Fruit fly (Drosophila melanogaster) whole organism, embryonic: ENCODE data around the gene CG1273.

ENCODE experiments used
- Abd-B ChIP-seq: fragments of 200-800 bp; sonication (Bioruptor generic); optimal IDR thresholded peaks from 2 replicates; lab custom pipeline; 2018; ENCODE audit warnings: missing biosample characterization, mild to moderate bottlenecking, missing genetic modification characterization, moderate library complexity
- Atf6 ChIP-seq: fragments of 200-800 bp; sonication (Bioruptor generic); IDR thresholded peaks from 2 replicates; pipeline ENCODE4 v1.3.6; 2022; ENCODE audit warnings: missing biosample characterization, missing genetic modification characterization
- CG10543 ChIP-seq: fragments of 200-800 bp; sonication (Bioruptor generic); optimal IDR thresholded peaks from 3 replicates; lab custom pipeline; 2017; ENCODE audit warnings: missing biosample characterization, mild to moderate bottlenecking, missing genetic modification characterization, moderate library complexity
- CG11456 ChIP-seq: fragments of 200-800 bp; sonication (Bioruptor generic); IDR thresholded peaks from 3 replicates; pipeline ENCODE4 v1.3.6; 2022; ENCODE audit warnings: missing biosample characterization, missing genetic modification characterization
- CG11504 ChIP-seq: fragments of 200-800 bp; sonication (Bioruptor generic); optimal IDR thresholded peaks from 3 replicates; lab custom pipeline; 2019; ENCODE audit warnings: missing biosample characterization, mild to moderate bottlenecking, missing genetic modification characterization, moderate library complexity
- CG12104 ChIP-seq: fragments of 200-800 bp; sonication (Bioruptor generic); optimal IDR thresholded peaks from 3 replicates; lab custom pipeline; 2016; ENCODE audit warnings: missing biosample characterization, missing genetic modification characterization
- CG12219 ChIP-seq: fragments of 200-800 bp; sonication (Bioruptor generic); optimal IDR thresholded peaks from 3 replicates; lab custom pipeline; 2018; ENCODE audit warnings: missing biosample characterization, mild to moderate bottlenecking, missing genetic modification characterization
- CG1233 ChIP-seq: fragments of 200-800 bp; sonication (Bioruptor generic); optimal IDR thresholded peaks from 4 replicates; lab custom pipeline; 2018; ENCODE audit warnings: missing biosample characterization, mild to moderate bottlenecking, missing genetic modification characterization
- CG12659 ChIP-seq: fragments of 200-800 bp; sonication (Bioruptor generic); optimal IDR thresholded peaks from 3 replicates; lab custom pipeline; 2017; ENCODE audit warnings: mild to moderate bottlenecking, missing biosample characterization, missing genetic modification reagents, missing genetic modification characterization
- CG14710 ChIP-seq: fragments of 200-800 bp; sonication (Bioruptor generic); optimal IDR thresholded peaks from 3 replicates; lab custom pipeline; 2019; ENCODE audit warnings: missing biosample characterization, mild to moderate bottlenecking, missing genetic modification characterization, moderate library complexity
- CG14860 ChIP-seq: fragments of 200-800 bp; sonication (Bioruptor generic); IDR thresholded peaks from 3 replicates; pipeline ENCODE4 v1.3.6; 2022; ENCODE audit warnings: missing biosample characterization, missing genetic modification characterization; ENCODE audit not compliant: partially characterized antibody
- CG16813 ChIP-seq: fragments of 200-800 bp; sonication (Bioruptor generic); IDR thresholded peaks from 3 replicates; pipeline ENCODE4 v1.3.6; 2022; ENCODE audit warnings: missing biosample characterization, missing genetic modification characterization; ENCODE audit not compliant: partially characterized antibody
- CG1792 ChIP-seq: fragments of 200-800 bp; sonication (Bioruptor generic); optimal IDR thresholded peaks from 2 replicates; lab custom pipeline; 2016; ENCODE audit warnings: missing biosample characterization, missing genetic modification characterization
- CG18262 ChIP-seq: fragments of 200-800 bp; optimal IDR thresholded peaks from 3 replicates; lab custom pipeline; 2019; ENCODE audit warnings: missing biosample characterization, mild to moderate bottlenecking, missing genetic modification characterization, moderate library complexity
- CG2712 ChIP-seq: fragments of 200-800 bp; optimal IDR thresholded peaks from 3 replicates; lab custom pipeline; 2019; ENCODE audit warnings: missing biosample characterization, mild to moderate bottlenecking, missing genetic modification characterization, moderate library complexity
- CG31224 ChIP-seq: fragments of 200-800 bp; sonication (Bioruptor generic); IDR thresholded peaks from 2 replicates; pipeline ENCODE4 v1.3.6; 2022; ENCODE audit warnings: missing biosample characterization, missing genetic modification characterization
- CG7839 ChIP-seq: fragments of 200-800 bp; sonication (Bioruptor generic); optimal IDR thresholded peaks from 3 replicates; lab custom pipeline; 2018; ENCODE audit warnings: missing biosample characterization, mild to moderate bottlenecking, missing genetic modification characterization, moderate library complexity
- CG8290 ChIP-seq, 3 experiments: fragments of 200-800 bp; sonication (Bioruptor generic); optimal IDR thresholded peaks; 2 replicates each; lab custom pipeline; 2016 to 2019; ENCODE audit warnings: missing biosample characterization in 3 of 3, missing genetic modification characterization in 3 of 3, mild to moderate bottlenecking in 2 of 3, moderate library complexity in 1 of 3
- CG8924 ChIP-seq: fragments of 200-800 bp; optimal IDR thresholded peaks from 3 replicates; lab custom pipeline; 2019; ENCODE audit warnings: missing biosample characterization, mild to moderate bottlenecking, missing genetic modification characterization, moderate library complexity
- CG9817 ChIP-seq: fragments of 200-800 bp; sonication (Bioruptor generic); optimal IDR thresholded peaks from 2 replicates; lab custom pipeline; 2018; ENCODE audit warnings: missing biosample characterization, mild to moderate bottlenecking, missing genetic modification characterization, moderate library complexity
- Dbx ChIP-seq: fragments of 200-800 bp; sonication (Bioruptor generic); IDR thresholded peaks from 3 replicates; pipeline ENCODE4 v1.3.6; 2022; ENCODE audit warnings: missing biosample characterization, missing genetic modification characterization
- Dip3 ChIP-seq: fragments of 200-800 bp; sonication (Bioruptor generic); optimal IDR thresholded peaks from 3 replicates; lab custom pipeline; 2016; ENCODE audit warnings: missing biosample characterization, missing genetic modification characterization
- E2f2 ChIP-seq: fragments of 200-800 bp; sonication (Bioruptor generic); IDR thresholded peaks from 2 replicates; pipeline ENCODE4 v1.3.6; 2022; ENCODE audit warnings: missing biosample characterization, missing genetic modification characterization
- Fer2 ChIP-seq: fragments of 200-800 bp; sonication (Bioruptor generic); optimal IDR thresholded peaks from 2 replicates; lab custom pipeline; 2018; ENCODE audit warnings: missing biosample characterization, mild to moderate bottlenecking, missing genetic modification characterization, moderate library complexity
- HLHmδ ChIP-seq: fragments of 200-800 bp; sonication (Bioruptor generic); optimal IDR thresholded peaks from 2 replicates; lab custom pipeline; 2018; ENCODE audit warnings: missing biosample characterization, mild to moderate bottlenecking, missing genetic modification characterization, moderate library complexity
- NC2β ChIP-seq: fragments of 200-800 bp; sonication (Bioruptor generic); optimal IDR thresholded peaks from 2 replicates; lab custom pipeline; 2016; ENCODE audit warnings: missing biosample characterization, missing genetic modification characterization
- NFAT ChIP-seq: fragments of 200-800 bp; sonication (Bioruptor generic); IDR thresholded peaks from 2 replicates; pipeline ENCODE4 v1.3.6; 2022; ENCODE audit warnings: missing biosample characterization, missing genetic modification characterization
- Poxn ChIP-seq: fragments of 200-800 bp; sonication (Bioruptor generic); IDR thresholded peaks from 2 replicates; pipeline ENCODE4 v1.3.6; 2022; ENCODE audit warnings: missing biosample characterization, missing genetic modification characterization
- Scr ChIP-seq: fragments of 200-800 bp; sonication (Bioruptor generic); IDR thresholded peaks from 2 replicates; pipeline ENCODE4 v1.3.6; 2022; ENCODE audit warnings: missing biosample characterization, missing genetic modification characterization; ENCODE audit not compliant: partially characterized antibody
- Spps ChIP-seq: fragments of 200-800 bp; sonication (Bioruptor generic); optimal IDR thresholded peaks from 2 replicates; lab custom pipeline; 2018; ENCODE audit warnings: missing biosample characterization, mild to moderate bottlenecking, missing genetic modification characterization
- amos ChIP-seq: fragments of 200-800 bp; sonication (Bioruptor generic); IDR thresholded peaks from 2 replicates; pipeline ENCODE4 v1.3.6; 2022; ENCODE audit warnings: missing biosample characterization, missing genetic modification characterization; ENCODE audit not compliant: partially characterized antibody
- cad ChIP-seq: fragments of >200 bp; optimal IDR thresholded peaks from 2 replicates; lab custom pipeline; 2017; ENCODE audit warnings: missing biosample characterization, missing genetic modification characterization
- corto ChIP-seq: fragments of 200-800 bp; sonication (Bioruptor generic); optimal IDR thresholded peaks from 2 replicates; lab custom pipeline; 2016; ENCODE audit warnings: missing biosample characterization, mild to moderate bottlenecking, missing genetic modification characterization, moderate library complexity
- cwo ChIP-seq: fragments of 200-800 bp; sonication (Bioruptor generic); optimal IDR thresholded peaks from 3 replicates; lab custom pipeline; 2017; ENCODE audit warnings: missing biosample characterization, missing genetic modification characterization, mild to moderate bottlenecking, moderate library complexity, missing genetic modification reagents
- dan ChIP-seq: fragments of 200-800 bp; sonication (Bioruptor generic); IDR thresholded peaks from 2 replicates; pipeline ENCODE4 v1.3.6; 2022; ENCODE audit warnings: missing biosample characterization, missing genetic modification characterization
- ems ChIP-seq: fragments of 200-800 bp; sonication (Bioruptor generic); optimal IDR thresholded peaks from 3 replicates; lab custom pipeline; 2016; ENCODE audit warnings: missing biosample characterization, missing genetic modification characterization
- fd96Cb ChIP-seq: fragments of 200-800 bp; sonication (Bioruptor generic); optimal IDR thresholded peaks from 2 replicates; lab custom pipeline; 2018; ENCODE audit warnings: missing biosample characterization, mild to moderate bottlenecking, missing genetic modification characterization, moderate library complexity
- gro ChIP-seq: fragments of 200-800 bp; sonication (Bioruptor generic); optimal IDR thresholded peaks from 2 replicates; lab custom pipeline; 2016; ENCODE audit warnings: missing biosample characterization, missing genetic modification characterization
- mirr ChIP-seq: fragments of 200-800 bp; sonication (Bioruptor generic); optimal IDR thresholded peaks from 3 replicates; lab custom pipeline; 2018; ENCODE audit warnings: missing biosample characterization, mild to moderate bottlenecking, missing genetic modification characterization
- oc ChIP-seq: fragments of 200-800 bp; sonication (Bioruptor generic); optimal IDR thresholded peaks from 2 replicates; lab custom pipeline; 2018; ENCODE audit warnings: missing biosample characterization, mild to moderate bottlenecking, missing genetic modification characterization, moderate library complexity
- peb ChIP-seq: fragments of 200-800 bp; sonication (Bioruptor generic); IDR thresholded peaks from 2 replicates; pipeline ENCODE4 v1.3.6; 2022; ENCODE audit warnings: missing biosample characterization, missing genetic modification characterization
- phol ChIP-seq: fragments of 200-800 bp; sonication (Bioruptor generic); optimal IDR thresholded peaks from 3 replicates; lab custom pipeline; 2018; ENCODE audit warnings: missing biosample characterization, mild to moderate bottlenecking, missing genetic modification characterization, moderate library complexity
- salm ChIP-seq: fragments of 200-800 bp; sonication (Bioruptor generic); optimal IDR thresholded peaks from 2 replicates; lab custom pipeline; 2018; ENCODE audit warnings: missing biosample characterization, mild to moderate bottlenecking, missing genetic modification characterization
- sob ChIP-seq: fragments of 200-800 bp; sonication (Bioruptor generic); IDR thresholded peaks from 2 replicates; pipeline ENCODE4 v1.3.6; 2022; ENCODE audit warnings: missing biosample characterization, missing genetic modification characterization
- tgo ChIP-seq: fragments of 200-800 bp; sonication (Bioruptor generic); IDR thresholded peaks from 3 replicates; pipeline ENCODE4 v1.3.6; 2022; ENCODE audit warnings: missing biosample characterization, missing genetic modification characterization
- tna ChIP-seq: fragments of 200-800 bp; sonication (Bioruptor generic); IDR thresholded peaks from 2 replicates; pipeline ENCODE4 v1.3.6; 2022; ENCODE audit warnings: missing biosample characterization, missing genetic modification characterization; ENCODE audit not compliant: partially characterized antibody
- wor ChIP-seq: fragments of 200-800 bp; sonication (Bioruptor generic); IDR thresholded peaks from 2 replicates; pipeline ENCODE4 v1.3.6; 2022; ENCODE audit warnings: missing biosample characterization, missing genetic modification characterization
- zen ChIP-seq: fragments of 200-800 bp; sonication (Bioruptor generic); optimal IDR thresholded peaks from 3 replicates; lab custom pipeline; 2018; ENCODE audit warnings: missing biosample characterization, mild to moderate bottlenecking, missing genetic modification characterization, moderate library complexity
- zen2 ChIP-seq: fragments of 200-800 bp; sonication (Bioruptor generic); IDR thresholded peaks from 3 replicates; pipeline ENCODE4 v1.3.6; 2022; ENCODE audit warnings: missing biosample characterization, missing genetic modification characterization; ENCODE audit not compliant: partially characterized antibody

CG1273 gene

DNA sequence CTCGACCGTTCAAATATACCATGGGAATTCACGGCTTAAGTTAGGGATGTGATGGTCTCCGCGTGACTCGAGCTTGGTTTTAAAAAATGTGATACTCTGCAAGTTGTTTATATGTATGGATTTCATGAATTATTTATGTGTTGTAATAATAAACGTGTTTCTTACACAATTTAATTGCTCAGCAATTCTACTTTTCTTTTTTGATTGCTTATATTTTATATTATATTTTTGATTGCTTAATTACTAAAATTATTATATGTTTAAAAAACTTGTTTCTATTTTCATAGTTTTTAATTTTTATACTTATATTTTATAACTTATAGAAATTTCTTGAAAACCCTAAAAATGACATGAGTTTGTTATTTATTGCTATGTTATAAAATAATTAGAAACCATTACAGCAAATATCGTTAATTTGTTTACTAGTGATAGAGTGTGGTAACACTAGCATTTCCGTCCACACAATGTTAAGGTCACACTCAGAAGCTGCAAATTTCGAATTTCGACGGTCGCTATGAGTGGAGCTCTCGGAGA is 9.2 kb upstream of the CG1273 start, which contains the start of the genes ago and CG1265 (continued):
- TF ChIP-seq cwo: no peak
- TF ChIP-seq corto (GFP tag; lab: Kevin White, UChicago): no peak
- TF ChIP-seq CG18262 (tag; lab: Kevin White, UChicago): peak; percentile 65
- peak; percentile 51 for TF ChIP-seq phol (tag; lab: Kevin White, UChicago)
- no peak for TF ChIP-seq NC2β (GFP tag; lab: Kevin White, UChicago)
- peak; percentile 78 for TF ChIP-seq CG11456
- no peak for TF ChIP-seq Atf6 (GFP tag; lab: Robert Waterston, UW)
- TF ChIP-seq cad (GFP tag; lab: Kevin White, UChicago): no peak
- peak; percentile 58 for TF ChIP-seq CG8924 (tag; lab: Kevin White, UChicago)
- peak; percentile 50 for TF ChIP-seq HLHmδ (GFP tag; lab: Kevin White, UChicago)
- TF ChIP-seq amos: peak; percentile 61
- TF ChIP-seq CG8290 (GFP tag; optimal IDR thresholded peaks at IDR 0.05; lab: Kevin White, UChicago): no peak
- TF ChIP-seq CG8290 (tag; optimal IDR thresholded peaks at IDR 0.05; lab: Kevin White, UChicago): peak in 1 of 2 experiments; percentile 53
- TF ChIP-seq CG10543 (GFP tag; lab: Kevin White, UChicago): peak; percentile 80
- TF ChIP-seq Fer2 (tag; lab: Kevin White, UChicago): peak; percentile 19
- peak; percentile 61 for TF ChIP-seq CG9817 (tag; lab: Kevin White, UChicago)
- no peak for TF ChIP-seq salm (tag; lab: Kevin White, UChicago)
- TF ChIP-seq fd96Cb (tag; lab: Kevin White, UChicago): peak; percentile 21
- no peak for TF ChIP-seq Spps (tag; lab: Kevin White, UChicago)
- TF ChIP-seq gro (GFP tag; lab: Kevin White, UChicago): no peak
- TF ChIP-seq CG14710 (tag; lab: Kevin White, UChicago): peak; percentile 99
- TF ChIP-seq oc (tag; lab: Kevin White, UChicago): no peak
- peak; percentile 12 for TF ChIP-seq zen (tag; lab: Kevin White, UChicago)
- TF ChIP-seq CG16813 (GFP tag; lab: Robert Waterston, UW): peak; percentile 59; the same call in 2 of the 3 replicates
- TF ChIP-seq Dbx (GFP tag; lab: Robert Waterston, UW): 0 out of 3 replicates have a peak, but pooled peaks have one; percentile 32
- TF ChIP-seq dan: no peak
- no peak for TF ChIP-seq CG12219
- TF ChIP-seq Poxn (GFP tag; lab: Robert Waterston, UW): no peak
- TF ChIP-seq NFAT (GFP tag; lab: Robert Waterston, UW): peak; percentile 82
- peak; percentile 69 for TF ChIP-seq CG2712 (tag; lab: Kevin White, UChicago)
- TF ChIP-seq CG31224 (GFP tag; lab: Robert Waterston, UW): no peak
- TF ChIP-seq Dip3 (GFP tag; lab: Kevin White, UChicago): no peak
- no peak for TF ChIP-seq peb (GFP tag; lab: Robert Waterston, UW)
- no peak for TF ChIP-seq zen2 (GFP tag; lab: Robert Waterston, UW)
- TF ChIP-seq sob: peak; percentile 15; the same call in 1 of the 2 replicates
- TF ChIP-seq CG7839 (tag; lab: Kevin White, UChicago): peak; percentile 31
- TF ChIP-seq CG11504: no peak
- TF ChIP-seq CG14860 (GFP tag; lab: Robert Waterston, UW): 0 out of 3 replicates have a peak, but pooled peaks have one; percentile 4
- peak; percentile 54 for TF ChIP-seq CG12104 (GFP tag; lab: Kevin White, UChicago)
- TF ChIP-seq CG1792 (GFP tag; lab: Kevin White, UChicago): no peak
- TF ChIP-seq tgo (GFP tag; lab: Robert Waterston, UW): peak; percentile 15; the same call in 1 of the 3 replicates
- no peak for TF ChIP-seq tna (GFP tag; lab: Robert Waterston, UW)
- no peak for TF ChIP-seq ems
- TF ChIP-seq CG12659: peak; percentile 54
- TF ChIP-seq mirr (GFP tag; lab: Kevin White, UChicago): peak; percentile 33
- no peak for TF ChIP-seq wor (GFP tag; lab: Robert Waterston, UW)
- TF ChIP-seq Scr (GFP tag; lab: Robert Waterston, UW): peak; percentile 54
- peak; percentile 66 for TF ChIP-seq E2f2
- TF ChIP-seq Abd-B (GFP tag; lab: Kevin White, UChicago): peak; percentile 53
- TF ChIP-seq CG1233 (GFP tag; lab: Kevin White, UChicago): no peak
